Worm (Caenorhabditis elegans) whole organism, young adult: ENCODE results near the gene ZK1320.3.

Source experiments
- F33H1.4 ChIP-seq: fragments of 200-800 bp; sonication (Bioruptor generic); IDR thresholded peaks from 2 replicates; pipeline ENCODE4 v1.3.6; 2022; ENCODE audit warnings: missing genetic modification reagents, missing genetic modification characterization, missing compliant biosample characterization
- T07F8.4 ChIP-seq: sonication (generic microtip); optimal IDR thresholded peaks from 2 replicates; lab custom pipeline; 2016; ENCODE audit warnings: mild to moderate bottlenecking, missing genetic modification characterization, moderate library complexity, missing compliant biosample characterization
- Y95B8A.8 ChIP-seq: fragments of 200-800 bp; sonication (Bioruptor generic); IDR thresholded peaks from 2 replicates; pipeline ENCODE4 v1.3.6; 2022; ENCODE audit warnings: missing genetic modification reagents, missing genetic modification characterization, missing compliant biosample characterization
- ama-1 ChIP-seq, 3 experiments: fragments of 150-350 bp in 1 of 3; sonication (generic microtip) in 2 of 3; optimal IDR thresholded peaks; 2 replicates each; lab custom pipeline; 2014 to 2018; ENCODE audit warnings: missing biosample characterization in 2 of 3, missing genetic modification characterization in 2 of 3, missing genetic modification reagents in 2 of 3
- ceh-58 ChIP-seq: fragments of 200-800 bp; sonication (Bioruptor generic); IDR thresholded peaks from 2 replicates; pipeline ENCODE4 v1.3.6; 2022; ENCODE audit warnings: missing genetic modification characterization, missing compliant biosample characterization
- ceh-79 ChIP-seq: sonication (generic microtip); optimal IDR thresholded peaks from 2 replicates; lab custom pipeline; 2017; ENCODE audit warnings: mild to moderate bottlenecking, missing genetic modification characterization, missing compliant biosample characterization
- chd-7 ChIP-seq: sonication (generic microtip); optimal IDR thresholded peaks from 2 replicates; lab custom pipeline; 2016; ENCODE audit warnings: mild to moderate bottlenecking, missing genetic modification characterization, moderate library complexity, missing compliant biosample characterization
- hmg-20 ChIP-seq: fragments of 200-800 bp; sonication (Bioruptor generic); IDR thresholded peaks from 2 replicates; pipeline ENCODE4 v1.3.6; 2022; ENCODE audit warnings: missing genetic modification reagents, missing genetic modification characterization, missing compliant biosample characterization
- lin-40 ChIP-seq: sonication (generic microtip); optimal IDR thresholded peaks from 2 replicates; lab custom pipeline; 2016; ENCODE audit warnings: missing genetic modification characterization, mild to moderate bottlenecking, missing compliant biosample characterization, missing genotype, missing genetic modification reagents
- rcor-1 ChIP-seq: fragments of 200-800 bp; sonication (Bioruptor generic); IDR thresholded peaks from 2 replicates; pipeline ENCODE4 v1.3.6; 2022; ENCODE audit warnings: missing genetic modification reagents, missing genetic modification characterization, missing compliant biosample characterization
- ztf-3 ChIP-seq: fragments of 200-800 bp; sonication (Bioruptor generic); optimal IDR thresholded peaks from 2 replicates; lab custom pipeline; 2018; ENCODE audit warnings: mild to moderate bottlenecking, missing genetic modification characterization, missing compliant biosample characterization

DNA sequence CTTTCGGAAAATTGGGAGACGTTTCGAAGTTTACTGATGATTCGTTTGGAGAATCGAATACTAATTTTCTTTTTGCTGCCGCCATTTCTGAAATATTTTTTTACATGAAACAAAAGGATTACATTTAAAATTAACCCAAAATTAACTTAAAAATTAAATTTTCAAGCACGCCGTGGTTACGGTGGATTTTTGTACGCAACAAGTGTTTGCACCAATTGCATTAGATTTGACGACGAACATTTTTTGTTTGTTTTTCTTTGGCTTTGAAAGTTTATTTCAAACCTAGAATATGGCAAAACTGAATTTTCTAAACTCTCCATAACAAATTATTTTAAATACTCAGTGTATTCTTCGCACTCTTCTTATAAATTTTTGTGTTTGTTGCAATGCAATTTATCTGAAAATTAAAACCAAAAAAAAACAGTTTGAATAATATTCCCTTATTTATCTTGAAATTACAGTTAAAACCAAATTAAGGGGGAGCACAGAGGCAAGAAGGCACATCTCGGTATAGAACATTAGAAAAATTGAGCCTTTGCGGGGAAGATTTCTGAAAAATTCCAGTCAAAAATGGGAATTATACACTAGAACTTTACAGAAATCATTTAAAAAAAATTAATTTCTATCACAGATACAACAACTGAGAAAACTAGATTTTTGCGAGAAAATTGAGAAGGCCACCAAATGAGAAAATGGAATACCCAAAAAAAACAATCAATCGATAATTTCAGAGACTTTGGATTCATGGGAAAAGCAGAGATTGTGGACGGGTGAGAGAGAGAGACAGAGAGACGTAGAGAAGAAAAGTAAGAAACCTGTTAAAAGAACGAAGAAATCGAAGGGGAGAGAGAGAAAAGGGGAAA lies 42.9 kb downstream of the ZK1320.3 start, which contains the start of gene hal-3:
- no peak for TF ChIP-seq hmg-20 (GFP tag; lab: Robert Waterston, UW)
- no peak for TF ChIP-seq T07F8.4 (tag; lab: Kevin White, UChicago)
- TF ChIP-seq chd-7 = no peak
- TF ChIP-seq ceh-58 (GFP tag; lab: Robert Waterston, UW) = no peak
- no peak for TF ChIP-seq rcor-1 (GFP tag; lab: Robert Waterston, UW)
- TF ChIP-seq lin-40 (tag; lab: Kevin White, UChicago) = no peak
- no peak for TF ChIP-seq F33H1.4
- TF ChIP-seq ceh-79 (tag; lab: Kevin White, UChicago) = peak; percentile 46
- TF ChIP-seq ztf-3 (GFP tag; lab: Kevin White, UChicago) = no peak
- TF ChIP-seq ama-1 (optimal IDR thresholded peaks at IDR 0.05; lab: Kevin White, UChicago) = peak; percentile 77
- TF ChIP-seq ama-1 (GFP tag; optimal IDR thresholded peaks at IDR 0.05; lab: Kevin White, UChicago) = no peak
- 0 out of 2 replicates have a peak, but pooled peaks have one; percentile 52 for TF ChIP-seq Y95B8A.8 (GFP tag; lab: Robert Waterston, UW)
